Worm (Caenorhabditis elegans) whole organism, late embryonic: ENCODE results near the gene syx-3.

ENCODE experiments used
- F13H6.1 ChIP-seq: sonication (generic microtip); optimal IDR thresholded peaks from 2 replicates; lab custom pipeline; 2016; ENCODE audit warnings: missing genetic modification characterization, missing compliant biosample characterization
- ama-1 ChIP-seq: fragments of 150-350 bp; optimal IDR thresholded peaks from 2 replicates; lab custom pipeline; 2014
- ceh-18 ChIP-seq: sonication (generic microtip); optimal IDR thresholded peaks from 2 replicates; lab custom pipeline; 2016; ENCODE audit warnings: missing genetic modification characterization, missing compliant biosample characterization
- ceh-30 ChIP-seq: fragments of 150-350 bp; optimal IDR thresholded peaks from 2 replicates; lab custom pipeline; 2014; ENCODE audit warnings: missing biosample characterization, missing genetic modification characterization
- dve-1 ChIP-seq: sonication (generic microtip); optimal IDR thresholded peaks from 2 replicates; lab custom pipeline; 2017; ENCODE audit warnings: antibody characterized with exemption, mild to moderate bottlenecking, missing genetic modification characterization, missing compliant biosample characterization
- elt-2 ChIP-seq: sonication (generic microtip); optimal IDR thresholded peaks from 2 replicates; lab custom pipeline; 2016; ENCODE audit warnings: missing genetic modification reagents, missing genetic modification characterization, missing compliant biosample characterization
- ets-4 ChIP-seq: sonication (generic microtip); optimal IDR thresholded peaks from 2 replicates; lab custom pipeline; 2016; ENCODE audit warnings: missing genetic modification characterization, missing compliant biosample characterization
- fkh-6 ChIP-seq: sonication (generic microtip); optimal IDR thresholded peaks from 2 replicates; lab custom pipeline; 2016; ENCODE audit warnings: missing genetic modification characterization, missing compliant biosample characterization
- hlh-30 ChIP-seq: sonication (generic microtip); optimal IDR thresholded peaks from 2 replicates; lab custom pipeline; 2017; ENCODE audit warnings: antibody characterized with exemption, missing genetic modification characterization, missing compliant biosample characterization; ENCODE audit not compliant: insufficient read depth
- mec-3 ChIP-seq: sonication (generic microtip); optimal IDR thresholded peaks from 2 replicates; lab custom pipeline; 2016; ENCODE audit warnings: borderline replicate concordance, missing genetic modification characterization, missing compliant biosample characterization
- pag-3 ChIP-seq: sonication (generic microtip); optimal IDR thresholded peaks from 2 replicates; lab custom pipeline; 2016; ENCODE audit warnings: missing compliant biosample characterization, missing genetic modification characterization, borderline replicate concordance
- pha-4 ChIP-seq: fragments of 150-350 bp; optimal IDR thresholded peaks from 2 replicates; lab custom pipeline; 2018; ENCODE audit warnings: missing biosample characterization, missing genetic modification reagents, missing genetic modification characterization
- rnt-1 ChIP-seq: sonication (generic microtip); optimal IDR thresholded peaks from 2 replicates; lab custom pipeline; 2016; ENCODE audit warnings: missing genetic modification characterization, missing compliant biosample characterization
- sox-4 ChIP-seq: sonication (generic microtip); optimal IDR thresholded peaks from 2 replicates; lab custom pipeline; 2017; ENCODE audit warnings: mild to moderate bottlenecking, missing genetic modification characterization, inconsistent platforms, missing compliant biosample characterization

DNA sequence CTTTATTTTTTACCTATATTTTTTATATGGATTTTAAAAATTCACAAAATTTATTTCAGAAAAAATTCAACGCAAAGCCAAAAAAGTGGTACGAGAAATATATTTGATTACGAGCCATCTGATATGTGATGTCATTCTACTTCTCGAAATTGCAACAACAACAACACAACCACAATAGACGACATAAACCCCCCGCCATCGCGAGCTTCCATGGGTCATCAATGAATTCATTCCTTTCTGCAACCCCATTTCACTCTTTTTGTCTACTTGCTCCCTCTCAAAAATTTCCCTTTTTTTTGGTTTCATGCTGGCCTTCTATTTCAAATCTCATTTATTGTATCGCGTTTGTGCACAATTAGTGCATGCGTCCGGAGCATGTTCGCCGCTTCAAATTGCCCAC, 1.0 kb upstream of the syx-3 start:
- TF ChIP-seq F13H6.1 (tag; lab: Kevin White, UChicago) (no peak), rnt-1 (tag; lab: Kevin White, UChicago) (no peak), ceh-18 (tag; lab: Kevin White, UChicago) (no peak), sox-4 (tag; lab: Kevin White, UChicago) (no peak), pha-4 (no peak), ama-1 (lab: Kevin White, UChicago) (no peak), hlh-30 (no peak), dve-1 (tag; lab: Kevin White, UChicago) (no peak), ets-4 (no peak), ceh-30 (tag; lab: Kevin White, UChicago) (no peak), mec-3 (tag; lab: Kevin White, UChicago) (no peak), elt-2 (tag; lab: Kevin White, UChicago) (no peak), pag-3 (no peak), fkh-6 (tag; lab: Kevin White, UChicago) (no peak)
